Fruit fly (Drosophila melanogaster): ENCODE results near the gene TwdlJ.

DNA sequence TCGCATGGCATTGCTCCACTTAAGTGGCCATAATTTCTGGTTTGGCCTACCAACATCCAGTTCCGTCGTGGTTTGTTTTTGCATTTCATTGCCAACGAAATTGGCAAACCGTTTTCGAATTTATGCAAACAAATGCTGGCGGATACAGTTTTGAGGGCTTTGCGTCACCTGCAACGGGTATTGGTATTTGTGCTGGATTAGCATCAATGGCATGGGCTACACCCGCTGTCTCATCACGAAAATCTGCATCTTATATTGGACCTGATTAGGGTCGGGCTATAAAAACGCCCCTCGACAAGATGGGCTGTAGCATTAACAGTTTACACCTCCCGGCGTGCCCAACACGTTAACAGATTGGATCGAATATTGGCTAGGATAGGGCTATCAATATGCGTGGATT lies 26.4 kb downstream of the TwdlJ start, which contains the start of gene Tb:
- TF ChIP-seq CG4496 (GFP tag; IDR thresholded peaks at IDR 0.05): no peak
- no peak for TF ChIP-seq rn (GFP tag; IDR thresholded peaks at IDR 0.05)
- no peak for TF ChIP-seq CG14655 (GFP tag; optimal IDR thresholded peaks at IDR 0.05)
- no peak for TF ChIP-seq CG10348 (GFP tag; IDR thresholded peaks at IDR 0.05)
- TF ChIP-seq Pif1B (GFP tag; optimal IDR thresholded peaks at IDR 0.05): no peak
- TF ChIP-seq Pif1A (GFP tag; optimal IDR thresholded peaks at IDR 0.05): no peak
- TF ChIP-seq EcR (GFP tag; optimal IDR thresholded peaks at IDR 0.05): no peak
- TF ChIP-seq gl (tag; optimal IDR thresholded peaks at IDR 0.05): no peak
- TF ChIP-seq CG32121 (GFP tag; IDR thresholded peaks at IDR 0.05): no peak
- no peak for TF ChIP-seq CG15710 (tag; optimal IDR thresholded peaks at IDR 0.05)
- TF ChIP-seq CG34367 (tag; optimal IDR thresholded peaks at IDR 0.05): no peak
- TF ChIP-seq CG9948 (tag; optimal IDR thresholded peaks at IDR 0.05): no peak
- TF ChIP-seq CG17806 (tag; optimal IDR thresholded peaks at IDR 0.05): no peak
- TF ChIP-seq CG8159 (tag; optimal IDR thresholded peaks at IDR 0.05): no peak

Measured in whole organism, pupa.